Fruit fly (Drosophila melanogaster): ENCODE data around the gene CG16888.

The CG16888 gene

DNA sequence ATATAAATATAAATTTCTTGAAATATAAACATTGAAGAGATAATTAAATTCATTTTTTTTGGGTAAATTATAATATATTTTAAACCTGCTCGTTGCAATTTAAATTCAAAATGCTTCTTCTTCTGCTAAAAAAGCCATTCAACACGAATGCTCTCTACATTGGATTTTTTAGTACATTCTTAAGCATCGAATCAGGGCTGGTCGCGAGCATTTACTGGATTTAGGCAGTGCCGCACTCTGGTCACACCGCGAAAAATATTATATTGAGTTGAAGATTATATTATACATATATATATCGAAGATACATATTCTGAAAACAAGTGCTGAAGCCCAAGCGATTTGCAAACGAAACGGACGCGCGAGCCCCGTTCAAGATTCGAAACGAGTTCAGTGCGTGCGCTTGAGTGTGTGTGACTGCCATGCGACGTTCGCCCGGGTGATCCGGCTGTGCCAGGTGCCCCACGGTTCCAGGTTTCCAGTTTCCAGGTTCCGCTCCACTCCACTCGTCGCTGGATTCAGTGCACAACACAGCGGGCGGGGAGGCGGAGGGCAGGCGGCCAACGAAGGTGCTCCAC lies 635 bp upstream of the CG16888 start, which contains the start of gene Sos (continued):
- TF ChIP-seq vvl (GFP tag; IDR thresholded peaks at IDR 0.05), result 0 out of 2 replicates have a peak, but pooled peaks have one; percentile 23
- TF ChIP-seq seq (GFP tag; IDR thresholded peaks at IDR 0.05), result no peak
- no peak for TF ChIP-seq CG2129 (GFP tag; IDR thresholded peaks at IDR 0.05; ENCODE audit: partially characterized antibody)
- TF ChIP-seq Pdp1 (GFP tag; optimal IDR thresholded peaks at IDR 0.05), result peak in 1 of 2 experiments; percentile 17
- TF ChIP-seq Lpt (GFP tag; optimal IDR thresholded peaks at IDR 0.05), result no peak
- TF ChIP-seq Myb (GFP tag; optimal IDR thresholded peaks at IDR 0.05), result peak; percentile 95
- TF ChIP-seq tin (GFP tag; optimal IDR thresholded peaks at IDR 0.05), result no peak
- no peak for TF ChIP-seq ATbp (GFP tag; optimal IDR thresholded peaks at IDR 0.05)
- TF ChIP-seq CG11247 (GFP tag; IDR thresholded peaks at IDR 0.05), result no peak
- TF ChIP-seq nmo (GFP tag; optimal IDR thresholded peaks at IDR 0.05), result peak; percentile 55
- no peak for TF ChIP-seq CG8359 (GFP tag; optimal IDR thresholded peaks at IDR 0.05; ENCODE audit: borderline replicate concordance)
- TF ChIP-seq MBD-R2 (GFP tag; IDR thresholded peaks at IDR 0.05), result peak; percentile 87
- peak; percentile 86 for TF ChIP-seq Lhr (GFP tag; optimal IDR thresholded peaks at IDR 0.05)
- no peak for TF ChIP-seq shn (GFP tag; optimal IDR thresholded peaks at IDR 0.05)
- no peak for TF ChIP-seq CG18476 (GFP tag; optimal IDR thresholded peaks at IDR 0.05)
- no peak for TF ChIP-seq Hr39 (optimal IDR thresholded peaks at IDR 0.05)
- peak; percentile 9 for TF ChIP-seq CG17186 (GFP tag; optimal IDR thresholded peaks at IDR 0.05)
- TF ChIP-seq CG17912 (GFP tag; optimal IDR thresholded peaks at IDR 0.05), result peak; percentile 53
- no peak for TF ChIP-seq dm (GFP tag; optimal IDR thresholded peaks at IDR 0.05)
- peak; percentile 79 for TF ChIP-seq stwl (tag; optimal IDR thresholded peaks at IDR 0.05)
- TF ChIP-seq cas (GFP tag; IDR thresholded peaks at IDR 0.05), result no peak
- TF ChIP-seq CG32767 (GFP tag; IDR thresholded peaks at IDR 0.05), result 0 out of 2 replicates have a peak, but pooled peaks have one; percentile 14
- TF ChIP-seq CG12155 (GFP tag; optimal IDR thresholded peaks at IDR 0.05), result peak; percentile 37
- peak; percentile 17; the same call in 1 of the 2 replicates for TF ChIP-seq amos (GFP tag; IDR thresholded peaks at IDR 0.05; ENCODE audit: partially characterized antibody)
- TF ChIP-seq Aef1 (GFP tag; IDR thresholded peaks at IDR 0.05), result no peak
- peak; percentile 41; the same call in 2 of the 3 replicates for TF ChIP-seq row (GFP tag; IDR thresholded peaks at IDR 0.05)
- no peak for TF ChIP-seq wor (GFP tag; IDR thresholded peaks at IDR 0.05)
- TF ChIP-seq CG7928 (GFP tag; optimal IDR thresholded peaks at IDR 0.05), result peak; percentile 89
- no peak for TF ChIP-seq Sin3A (optimal IDR thresholded peaks at IDR 0.05)
- no peak for TF ChIP-seq lov (optimal IDR thresholded peaks at IDR 0.05)
- no peak for TF ChIP-seq lov (GFP tag; IDR thresholded peaks at IDR 0.05)
- no peak for TF ChIP-seq CG15269 (tag; optimal IDR thresholded peaks at IDR 0.05)
- TF ChIP-seq sna (GFP tag; IDR thresholded peaks at IDR 0.05; ENCODE audit: partially characterized antibody), result no peak
- no peak for TF ChIP-seq pb (GFP tag; optimal IDR thresholded peaks at IDR 0.05)
- peak; percentile 57 for TF ChIP-seq HmgZ (tag; optimal IDR thresholded peaks at IDR 0.05)
- peak; percentile 60 for TF ChIP-seq CG14710 (tag; optimal IDR thresholded peaks at IDR 0.05)
- TF ChIP-seq CG18599 (GFP tag; optimal IDR thresholded peaks at IDR 0.05), result no peak
- peak; percentile 94 for TF ChIP-seq gfzf (GFP tag; optimal IDR thresholded peaks at IDR 0.05)

DNA sequence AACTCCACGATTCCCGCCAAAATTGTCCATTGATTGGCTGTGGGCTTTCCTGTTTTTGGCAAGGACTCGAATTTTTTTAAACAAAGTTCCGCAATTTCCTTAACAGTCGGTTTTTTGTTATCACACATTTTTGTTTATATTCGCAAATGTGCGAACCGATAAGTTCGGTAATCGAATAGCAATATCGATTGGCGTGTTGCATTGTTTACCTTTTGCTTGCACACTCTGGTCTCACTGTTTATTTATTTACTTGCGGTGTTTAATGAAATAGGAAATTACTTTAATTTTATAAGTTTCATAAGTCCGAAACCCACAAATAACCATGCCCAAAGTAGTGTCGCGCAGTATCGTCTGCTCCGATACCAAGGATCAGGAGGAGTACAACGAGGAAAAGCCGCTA lies 1.7 kb downstream of the CG16888 start, which contains the start of the genes Adat1 and CG16865:
Adat1 (minus strand) TSS at position 152 of the 400 bp plus-strand sequence.
CG16865 (plus strand) TSS at position 200 of the 400 bp plus-strand sequence.
- TF ChIP-seq eve (GFP tag; optimal IDR thresholded peaks at IDR 0.05) (no peak), CG8944 (GFP tag; optimal IDR thresholded peaks at IDR 0.05) (no peak), Lpt (GFP tag; optimal IDR thresholded peaks at IDR 0.05) (no peak), CG8388 (GFP tag; optimal IDR thresholded peaks at IDR 0.05) (no peak), stc (GFP tag; IDR thresholded peaks at IDR 0.05) (no peak), Nf-YB (GFP tag; optimal IDR thresholded peaks at IDR 0.05) (no peak), Doc2 (GFP tag; IDR thresholded peaks at IDR 0.05) (no peak), CG18011 (GFP tag; optimal IDR thresholded peaks at IDR 0.05) (no peak), CG4707 (GFP tag; optimal IDR thresholded peaks at IDR 0.05) (no peak), CG7271 (tag; optimal IDR thresholded peaks at IDR 0.05) (no peak), E2f1 (GFP tag; IDR thresholded peaks at IDR 0.05) (no peak), Atf3 (GFP tag; optimal IDR thresholded peaks at IDR 0.05) (no peak), Hr3 (GFP tag; optimal IDR thresholded peaks at IDR 0.05) (no peak), Gsc (GFP tag; IDR thresholded peaks at IDR 0.05) (no peak), CG10462 (GFP tag; optimal IDR thresholded peaks at IDR 0.05) (no peak), CG3838 (GFP tag; optimal IDR thresholded peaks at IDR 0.05) (no peak)

All from whole organism, embryonic.